Fruit fly (Drosophila melanogaster): Measurements from ENCODE around the gene CG13405.

DNA sequence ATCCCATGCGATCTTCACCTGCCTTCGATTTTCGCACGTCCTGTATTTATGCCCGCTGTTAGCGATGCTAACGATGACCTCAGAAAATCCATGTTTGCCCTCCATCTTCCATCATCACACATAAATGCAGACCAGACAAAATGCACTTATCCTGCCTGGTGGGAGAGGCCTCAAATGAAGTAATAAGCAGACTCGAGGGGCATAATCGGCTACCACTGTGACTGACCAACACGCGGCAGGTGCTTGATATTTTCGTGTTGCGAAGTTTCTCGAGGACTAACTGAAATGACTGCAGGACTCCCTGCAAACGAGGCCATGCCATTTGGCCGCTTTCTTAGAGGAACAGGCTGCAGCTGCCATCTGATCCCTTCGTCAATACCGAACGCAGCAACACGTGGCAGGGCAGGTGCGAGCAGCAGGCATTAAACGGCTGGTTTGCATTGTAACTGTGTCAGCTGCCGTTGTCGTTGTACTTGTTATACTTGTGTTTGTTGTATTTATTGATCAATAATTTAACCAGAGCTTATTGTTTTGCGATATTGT, 27.4 kb downstream of the CG13405 start:
- TF ChIP-seq Dll (optimal IDR thresholded peaks at IDR 0.05), result no peak
- TF ChIP-seq usp (GFP tag; optimal IDR thresholded peaks at IDR 0.05), result no peak
- no peak for TF ChIP-seq CG8478 (optimal IDR thresholded peaks at IDR 0.05)
- TF ChIP-seq psq (optimal IDR thresholded peaks at IDR 0.05), result no peak
- no peak for TF ChIP-seq pan (optimal IDR thresholded peaks at IDR 0.05)
- TF ChIP-seq EcR (GFP tag; optimal IDR thresholded peaks at IDR 0.05), result no peak
